Fruit fly (Drosophila melanogaster) whole organism, embryonic: ENCODE results near the gene toe.

ENCODE experiments used
- Aef1 ChIP-seq: fragments of 200-800 bp; sonication (Bioruptor generic); IDR thresholded peaks from 3 replicates; pipeline ENCODE4 v1.3.6; 2022; ENCODE audit warnings: missing biosample characterization, missing genetic modification characterization
- Atf6 ChIP-seq: fragments of 200-800 bp; sonication (Bioruptor generic); IDR thresholded peaks from 2 replicates; pipeline ENCODE4 v1.3.6; 2022; ENCODE audit warnings: missing biosample characterization, missing genetic modification characterization
- CG13624 ChIP-seq: fragments of 200-800 bp; sonication (Bioruptor generic); optimal IDR thresholded peaks from 2 replicates; lab custom pipeline; 2016; ENCODE audit warnings: missing biosample characterization, missing genetic modification characterization
- CG13775 ChIP-seq: fragments of 200-800 bp; sonication (Bioruptor generic); optimal IDR thresholded peaks from 3 replicates; lab custom pipeline; 2017; ENCODE audit warnings: missing biosample characterization, mild to moderate bottlenecking, missing genetic modification characterization
- CG14710 ChIP-seq: fragments of 200-800 bp; sonication (Bioruptor generic); optimal IDR thresholded peaks from 3 replicates; lab custom pipeline; 2019; ENCODE audit warnings: missing biosample characterization, mild to moderate bottlenecking, missing genetic modification characterization, moderate library complexity
- CG15514 ChIP-seq: fragments of 200-800 bp; sonication (Bioruptor generic); optimal IDR thresholded peaks from 3 replicates; lab custom pipeline; 2017; ENCODE audit warnings: missing biosample characterization, missing genetic modification characterization, mild to moderate bottlenecking, moderate library complexity, missing genetic modification reagents
- CG17612 ChIP-seq: fragments of 200-800 bp; sonication (Bioruptor generic); IDR thresholded peaks from 2 replicates; pipeline ENCODE4 v1.3.6; 2022; ENCODE audit warnings: missing biosample characterization, missing genetic modification characterization
- CG30020 ChIP-seq: fragments of 200-800 bp; optimal IDR thresholded peaks from 2 replicates; lab custom pipeline; 2019; ENCODE audit warnings: missing biosample characterization, mild to moderate bottlenecking, missing genetic modification characterization, moderate library complexity
- CG3163 ChIP-seq: fragments of 200-800 bp; sonication (Bioruptor generic); optimal IDR thresholded peaks from 3 replicates; lab custom pipeline; 2016; ENCODE audit warnings: missing biosample characterization, missing genetic modification characterization
- CG34224 ChIP-seq: fragments of 200-800 bp; sonication (Bioruptor generic); IDR thresholded peaks from 3 replicates; pipeline ENCODE4 v1.3.6; 2022; ENCODE audit warnings: missing biosample characterization, missing genetic modification characterization; ENCODE audit not compliant: partially characterized antibody
- CG34376 ChIP-seq: fragments of 200-800 bp; sonication (Bioruptor generic); optimal IDR thresholded peaks from 2 replicates; lab custom pipeline; 2018; ENCODE audit warnings: missing biosample characterization, mild to moderate bottlenecking, missing genetic modification characterization
- CG5953 ChIP-seq: fragments of 200-800 bp; sonication (Bioruptor generic); IDR thresholded peaks from 2 replicates; pipeline ENCODE4 v1.3.6; 2022; ENCODE audit warnings: missing biosample characterization, missing genetic modification characterization
- CG9727 ChIP-seq: fragments of 200-800 bp; sonication (Bioruptor generic); optimal IDR thresholded peaks from 3 replicates; lab custom pipeline; 2017; ENCODE audit warnings: missing biosample characterization, mild to moderate bottlenecking, missing genetic modification characterization
- D19A ChIP-seq: fragments of 200-800 bp; optimal IDR thresholded peaks from 3 replicates; lab custom pipeline; 2019; ENCODE audit warnings: missing biosample characterization, mild to moderate bottlenecking, missing genetic modification characterization, moderate library complexity
- Deaf1 ChIP-seq: fragments of 200-800 bp; optimal IDR thresholded peaks from 3 replicates; lab custom pipeline; 2019; ENCODE audit warnings: missing biosample characterization, mild to moderate bottlenecking, missing genetic modification characterization, moderate library complexity
- Dfd ChIP-seq, 2 experiments: fragments of >200 bp; optimal IDR thresholded peaks; 2 replicates each; lab custom pipeline; 2017; ENCODE audit warnings: missing biosample characterization in 2 of 2, missing genetic modification characterization in 2 of 2
- Doc3 ChIP-seq: fragments of 200-800 bp; sonication (Bioruptor generic); IDR thresholded peaks from 3 replicates; pipeline ENCODE4 v1.3.6; 2022; ENCODE audit warnings: missing biosample characterization, missing genetic modification characterization; ENCODE audit not compliant: partially characterized antibody
- E2f2 ChIP-seq: fragments of 200-800 bp; sonication (Bioruptor generic); IDR thresholded peaks from 2 replicates; pipeline ENCODE4 v1.3.6; 2022; ENCODE audit warnings: missing biosample characterization, missing genetic modification characterization
- H2.0 ChIP-seq: fragments of 200-800 bp; sonication (Bioruptor generic); IDR thresholded peaks from 2 replicates; pipeline ENCODE4 v1.3.6; 2022; ENCODE audit warnings: missing biosample characterization, missing genetic modification characterization
- Oaz ChIP-seq: fragments of 200-800 bp; sonication (Bioruptor generic); IDR thresholded peaks from 2 replicates; pipeline ENCODE4 v1.3.6; 2022; ENCODE audit warnings: missing biosample characterization, missing genetic modification characterization
- Pdp1 ChIP-seq, 2 experiments: fragments of 200-800 bp; sonication (Bioruptor generic); optimal IDR thresholded peaks; 3 replicates each; lab custom pipeline; 2016; ENCODE audit warnings: missing biosample characterization in 2 of 2, missing genetic modification characterization in 2 of 2, mild to moderate bottlenecking in 1 of 2, moderate library complexity in 1 of 2
- Trl ChIP-seq, 3 experiments: fragments of >200 bp in 2 of 3; fragments of 200-800 bp in 1 of 3; sonication (Bioruptor generic) in 1 of 3; optimal IDR thresholded peaks; 2 replicates in 1 of 3; 3 replicates in 2 of 3; lab custom pipeline; 2016 to 2017; ENCODE audit warnings: missing biosample characterization in 1 of 3, missing genetic modification characterization in 1 of 3
- btn ChIP-seq: fragments of 200-800 bp; sonication (Bioruptor generic); optimal IDR thresholded peaks from 2 replicates; lab custom pipeline; 2016; ENCODE audit warnings: missing biosample characterization, missing genetic modification characterization
- chinmo ChIP-seq: fragments of 200-800 bp; sonication (Bioruptor generic); IDR thresholded peaks from 4 replicates; pipeline ENCODE4 v1.3.6; 2022; ENCODE audit warnings: missing biosample characterization, missing genetic modification characterization; ENCODE audit not compliant: partially characterized antibody
- corto ChIP-seq: fragments of 200-800 bp; sonication (Bioruptor generic); optimal IDR thresholded peaks from 2 replicates; lab custom pipeline; 2016; ENCODE audit warnings: missing biosample characterization, mild to moderate bottlenecking, missing genetic modification characterization, moderate library complexity
- cwo ChIP-seq: fragments of 200-800 bp; sonication (Bioruptor generic); optimal IDR thresholded peaks from 3 replicates; lab custom pipeline; 2017; ENCODE audit warnings: missing biosample characterization, missing genetic modification characterization, mild to moderate bottlenecking, moderate library complexity, missing genetic modification reagents
- exex ChIP-seq: fragments of 200-800 bp; sonication (Bioruptor generic); optimal IDR thresholded peaks from 4 replicates; lab custom pipeline; 2018; ENCODE audit warnings: missing biosample characterization, mild to moderate bottlenecking, missing genetic modification characterization, moderate library complexity
- ftz-f1 ChIP-seq: fragments of 200-800 bp; sonication (Bioruptor generic); optimal IDR thresholded peaks from 2 replicates; lab custom pipeline; 2016; ENCODE audit warnings: missing biosample characterization, missing genetic modification characterization
- hbn ChIP-seq: fragments of 200-800 bp; sonication (Bioruptor generic); IDR thresholded peaks from 2 replicates; pipeline ENCODE4 v1.3.6; 2022; ENCODE audit warnings: missing biosample characterization, missing genetic modification characterization; ENCODE audit not compliant: partially characterized antibody
- lab ChIP-seq: fragments of 200-800 bp; sonication (Bioruptor generic); optimal IDR thresholded peaks from 3 replicates; lab custom pipeline; 2017; ENCODE audit warnings: missing biosample characterization, missing genetic modification characterization, mild to moderate bottlenecking, moderate library complexity, missing genetic modification reagents
- lbe ChIP-seq: fragments of 200-800 bp; sonication (Bioruptor generic); optimal IDR thresholded peaks from 2 replicates; lab custom pipeline; 2016; ENCODE audit warnings: missing biosample characterization, mild to moderate bottlenecking, missing genetic modification characterization
- mirr ChIP-seq: fragments of 200-800 bp; sonication (Bioruptor generic); optimal IDR thresholded peaks from 3 replicates; lab custom pipeline; 2018; ENCODE audit warnings: missing biosample characterization, mild to moderate bottlenecking, missing genetic modification characterization
- pita ChIP-seq: fragments of 200-800 bp; sonication (Bioruptor generic); optimal IDR thresholded peaks from 2 replicates; lab custom pipeline; 2017; ENCODE audit warnings: missing biosample characterization, mild to moderate bottlenecking, missing genetic modification characterization
- prd ChIP-seq, 3 experiments: fragments of >200 bp in 2 of 3; fragments of 200-800 bp in 1 of 3; sonication (Bioruptor generic) in 1 of 3; optimal IDR thresholded peaks in 2 of 3; IDR thresholded peaks in 1 of 3; 2 replicates in 2 of 3; 3 replicates in 1 of 3; pipeline versions ENCODE4 v1.3.6 to Lab custom; 2017 to 2022; ENCODE audit warnings: missing biosample characterization in 1 of 3, missing genetic modification characterization in 1 of 3
- sens ChIP-seq: fragments of 200-800 bp; sonication (Bioruptor generic); peaks from one replicate; lab custom pipeline; 2016; ENCODE audit warnings: missing biosample characterization, missing genetic modification characterization
- slou ChIP-seq: fragments of 200-800 bp; sonication (Bioruptor generic); optimal IDR thresholded peaks from 3 replicates; lab custom pipeline; 2016; ENCODE audit warnings: missing biosample characterization, missing genetic modification characterization
- sug ChIP-seq: fragments of 200-800 bp; optimal IDR thresholded peaks from 2 replicates; lab custom pipeline; 2019; ENCODE audit warnings: missing biosample characterization, mild to moderate bottlenecking, missing genetic modification characterization, moderate library complexity
- ttk ChIP-seq: fragments of 200-800 bp; sonication (Bioruptor generic); IDR thresholded peaks from 2 replicates; pipeline ENCODE4 v2.1.2; 2022; ENCODE audit warnings: missing biosample characterization, missing genetic modification characterization

Gene toe

dm6 chr3L:12411214-12411685, 21.2 kb downstream of the toe start:
- TF ChIP-seq btn (no peak), mirr (GFP tag; lab: Kevin White, UChicago) (peak; percentile 28), E2f2 (GFP tag; lab: Robert Waterston, UW) (no peak), CG15514 (GFP tag; lab: Kevin White, UChicago) (no peak), Trl (optimal IDR thresholded peaks at IDR 0.05; lab: Kevin White, UChicago) (peak in 1 of 2 experiments; percentile 29), Trl (GFP tag; optimal IDR thresholded peaks at IDR 0.05; lab: Kevin White, UChicago) (no peak), ftz-f1 (GFP tag; lab: Kevin White, UChicago) (peak; percentile 64), CG13775 (no peak), pita (GFP tag; lab: Kevin White, UChicago) (no peak), ttk (GFP tag; lab: Robert Waterston, UW) (no peak), CG3163 (peak; percentile 18), Deaf1 (peak; percentile 7), exex (tag; lab: Kevin White, UChicago) (peak; percentile 42), CG34376 (peak; percentile 45), Oaz (GFP tag; lab: Robert Waterston, UW) (0 out of 2 replicates have a peak, but pooled peaks have one; percentile 4), chinmo (GFP tag; lab: Robert Waterston, UW) (peak; percentile 54; the same call in 1 of the 4 replicates), CG17612 (GFP tag; lab: Robert Waterston, UW) (no peak), CG14710 (tag; lab: Kevin White, UChicago) (no peak), CG5953 (GFP tag; lab: Robert Waterston, UW) (no peak), slou (GFP tag; lab: Kevin White, UChicago) (no peak), Aef1 (GFP tag; lab: Robert Waterston, UW) (no peak), Atf6 (no peak), CG34224 (GFP tag; lab: Robert Waterston, UW) (no peak), CG9727 (GFP tag; lab: Kevin White, UChicago) (no peak), sug (peak; percentile 53), hbn (GFP tag; lab: Robert Waterston, UW) (no peak), CG30020 (tag; lab: Kevin White, UChicago) (no peak), Doc3 (GFP tag; lab: Robert Waterston, UW) (no peak), H2.0 (GFP tag; lab: Robert Waterston, UW) (no peak)

- peak in 1 of 2 experiments; percentile 19 for TF ChIP-seq Pdp1 (GFP tag; optimal IDR thresholded peaks at IDR 0.05; lab: Kevin White, UChicago)
- TF ChIP-seq corto (GFP tag; lab: Kevin White, UChicago): peak; percentile 53
- TF ChIP-seq CG34224 (GFP tag; lab: Robert Waterston, UW): 0 out of 3 replicates have a peak, but pooled peaks have one; percentile 13
- no peak for TF ChIP-seq D19A
Observed at dm6 chr3L:12410472-12411213, 21.8 kb downstream of the toe start.

- TF ChIP-seq Trl (optimal IDR thresholded peaks at IDR 0.05; lab: Kevin White, UChicago): no peak
- no peak for TF ChIP-seq Trl (GFP tag; optimal IDR thresholded peaks at IDR 0.05; lab: Kevin White, UChicago)
- peak; percentile 40 for TF ChIP-seq CG34376
- TF ChIP-seq cwo: peak; percentile 21
- no peak for TF ChIP-seq prd (optimal IDR thresholded peaks at IDR 0.05; lab: Kevin White, UChicago)
- TF ChIP-seq prd (GFP tag; IDR thresholded peaks at IDR 0.05; lab: Robert Waterston, UW): 0 out of 3 replicates have a peak, but pooled peaks have one; percentile 0
- 0 out of 4 replicates have a peak, but pooled peaks have one; percentile 55 for TF ChIP-seq chinmo (GFP tag; lab: Robert Waterston, UW)
- TF ChIP-seq lab (GFP tag; lab: Kevin White, UChicago): peak; percentile 25
- TF ChIP-seq sens (GFP tag; lab: Kevin White, UChicago): peak; percentile 22
- no peak for TF ChIP-seq CG13624 (GFP tag; lab: Kevin White, UChicago)
- TF ChIP-seq lbe: peak; percentile 18
- peak; percentile 6 for TF ChIP-seq corto (GFP tag; lab: Kevin White, UChicago)
- peak; percentile 29 for TF ChIP-seq exex (tag; lab: Kevin White, UChicago)
- TF ChIP-seq Dfd (GFP tag; optimal IDR thresholded peaks at IDR 0.05; lab: Kevin White, UChicago): no peak
Observed at dm6 chr3L:12409343-12410302, 22.8 kb downstream of the toe start.
